Worm (Caenorhabditis elegans) whole organism, L2 larva: ENCODE results near the gene fbxa-84.

Source experiments
- blmp-1 ChIP-seq: sonication (generic microtip); optimal IDR thresholded peaks from 2 replicates; lab custom pipeline; 2017; ENCODE audit warnings: missing genetic modification characterization, mild to moderate bottlenecking, missing compliant biosample characterization, antibody characterized with exemption, moderate library complexity; ENCODE audit not compliant: insufficient read depth
- lin-13 ChIP-seq: fragments of 150-350 bp; optimal IDR thresholded peaks from 2 replicates; lab custom pipeline; 2014; ENCODE audit warnings: missing biosample characterization, missing genetic modification reagents, missing genetic modification characterization
- nhr-10 ChIP-seq: sonication (generic microtip); optimal IDR thresholded peaks from 2 replicates; lab custom pipeline; 2017; ENCODE audit warnings: missing biosample characterization, missing genetic modification characterization
- nhr-237 ChIP-seq: fragments of 150-350 bp; optimal IDR thresholded peaks from 2 replicates; lab custom pipeline; 2014; ENCODE audit warnings: missing biosample characterization, missing genetic modification characterization

DNA sequence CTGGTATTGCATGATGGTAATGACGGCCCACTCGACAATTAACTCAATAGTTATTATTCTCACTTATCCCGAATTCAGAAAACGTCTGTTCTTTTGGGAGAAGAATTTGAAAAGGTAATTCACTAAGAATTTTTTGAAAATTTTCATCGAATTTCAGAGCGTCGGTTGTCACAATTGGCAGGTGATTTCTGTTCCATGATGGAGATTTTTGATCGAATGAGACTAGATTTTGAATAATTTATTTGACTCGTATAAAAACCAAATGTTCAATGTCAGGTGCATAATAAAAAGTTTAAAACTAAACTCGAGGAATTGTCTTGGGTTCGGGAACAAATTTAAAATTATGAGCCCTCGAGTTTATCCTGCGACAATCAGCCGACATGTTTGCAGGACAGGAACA is 34.5 kb downstream of the fbxa-84 start, which contains the start of gene sri-25:
- TF ChIP-seq nhr-10 (tag; lab: Kevin White, UChicago) (no peak), blmp-1 (tag; lab: Kevin White, UChicago) (no peak), nhr-237 (tag; lab: Kevin White, UChicago) (no peak), lin-13 (GFP tag; lab: Kevin White, UChicago) (no peak)
